Fruit fly (Drosophila melanogaster) whole organism, embryonic: ENCODE results near the gene CG16710.

Experiments
- Abd-B ChIP-seq: fragments of 200-800 bp; sonication (Bioruptor generic); optimal IDR thresholded peaks from 2 replicates; lab custom pipeline; 2018; ENCODE audit warnings: missing biosample characterization, mild to moderate bottlenecking, missing genetic modification characterization, moderate library complexity
- Atf-2 ChIP-seq: fragments of 200-800 bp; sonication (Bioruptor generic); optimal IDR thresholded peaks from 2 replicates; lab custom pipeline; 2016; ENCODE audit warnings: missing biosample characterization, missing genetic modification characterization
- CG11456 ChIP-seq: fragments of 200-800 bp; sonication (Bioruptor generic); IDR thresholded peaks from 3 replicates; pipeline ENCODE4 v1.3.6; 2022; ENCODE audit warnings: missing biosample characterization, missing genetic modification characterization
- CG14965 ChIP-seq: fragments of 200-800 bp; sonication (Bioruptor generic); optimal IDR thresholded peaks from 2 replicates; lab custom pipeline; 2016; ENCODE audit warnings: missing biosample characterization, missing genetic modification characterization, borderline replicate concordance
- CG15269 ChIP-seq: fragments of 200-800 bp; sonication (Bioruptor generic); optimal IDR thresholded peaks from 2 replicates; lab custom pipeline; 2018; ENCODE audit warnings: missing biosample characterization, mild to moderate bottlenecking, missing genetic modification characterization, moderate library complexity
- CG1602 ChIP-seq: fragments of 200-800 bp; sonication (Bioruptor generic); optimal IDR thresholded peaks from 3 replicates; lab custom pipeline; 2016; ENCODE audit warnings: missing biosample characterization, missing genetic modification characterization
- CG17802 ChIP-seq: fragments of 200-800 bp; sonication (Bioruptor generic); optimal IDR thresholded peaks from 2 replicates; lab custom pipeline; 2018; ENCODE audit warnings: missing biosample characterization, mild to moderate bottlenecking, missing genetic modification characterization, moderate library complexity
- CG17829 ChIP-seq: fragments of 200-800 bp; optimal IDR thresholded peaks from 2 replicates; lab custom pipeline; 2019; ENCODE audit warnings: missing biosample characterization, mild to moderate bottlenecking, missing genetic modification characterization, moderate library complexity
- CG34422 ChIP-seq: fragments of 200-800 bp; sonication (Bioruptor generic); IDR thresholded peaks from 3 replicates; pipeline ENCODE4 v1.3.6; 2022; ENCODE audit warnings: missing biosample characterization, missing genetic modification characterization
- CG5953 ChIP-seq: fragments of 200-800 bp; sonication (Bioruptor generic); IDR thresholded peaks from 2 replicates; pipeline ENCODE4 v1.3.6; 2022; ENCODE audit warnings: missing biosample characterization, missing genetic modification characterization
- CkIIα-i1 ChIP-seq: fragments of 200-800 bp; sonication (Bioruptor generic); IDR thresholded peaks from 2 replicates; pipeline ENCODE4 v1.3.6; 2022; ENCODE audit warnings: missing biosample characterization, missing genetic modification characterization
- CoRest ChIP-seq: fragments of 200-800 bp; sonication (Bioruptor generic); optimal IDR thresholded peaks from 3 replicates; lab custom pipeline; 2018; ENCODE audit warnings: missing biosample characterization, mild to moderate bottlenecking, missing genetic modification characterization, moderate library complexity
- CrebB ChIP-seq: fragments of 200-800 bp; sonication (Bioruptor generic); optimal IDR thresholded peaks from 3 replicates; lab custom pipeline; 2018; ENCODE audit warnings: missing biosample characterization, mild to moderate bottlenecking, missing genetic modification characterization
- Dbx ChIP-seq: fragments of 200-800 bp; sonication (Bioruptor generic); IDR thresholded peaks from 3 replicates; pipeline ENCODE4 v1.3.6; 2022; ENCODE audit warnings: missing biosample characterization, missing genetic modification characterization
- Dp ChIP-seq: fragments of 200-800 bp; sonication (Bioruptor generic); optimal IDR thresholded peaks from 2 replicates; lab custom pipeline; 2018; ENCODE audit warnings: missing biosample characterization, mild to moderate bottlenecking, missing genetic modification characterization, moderate library complexity
- ERR ChIP-seq: fragments of 200-800 bp; sonication (Bioruptor generic); optimal IDR thresholded peaks from 2 replicates; lab custom pipeline; 2016; ENCODE audit warnings: missing biosample characterization, missing genetic modification characterization
- Fer1 ChIP-seq: fragments of 200-800 bp; sonication (Bioruptor generic); optimal IDR thresholded peaks from 2 replicates; lab custom pipeline; 2017; ENCODE audit warnings: missing biosample characterization, mild to moderate bottlenecking, missing genetic modification characterization
- GATAe ChIP-seq: fragments of 200-800 bp; sonication (Bioruptor generic); conservative IDR thresholded peaks from 2 replicates; pipeline ENCODE4 v1.3.6; 2022; ENCODE audit warnings: missing biosample characterization, missing genetic modification characterization
- Gsc ChIP-seq: fragments of 200-800 bp; sonication (Bioruptor generic); IDR thresholded peaks from 2 replicates; pipeline ENCODE4 v1.3.6; 2022; ENCODE audit warnings: missing biosample characterization, missing genetic modification characterization
- HLH3B ChIP-seq: fragments of 200-800 bp; sonication (Bioruptor generic); IDR thresholded peaks from 2 replicates; pipeline ENCODE4 v1.3.6; 2022; ENCODE audit warnings: missing biosample characterization, missing genetic modification characterization
- HLH4C ChIP-seq: fragments of 200-800 bp; sonication (Bioruptor generic); IDR thresholded peaks from 3 replicates; pipeline ENCODE4 v1.3.6; 2022; ENCODE audit warnings: missing biosample characterization, missing genetic modification characterization; ENCODE audit not compliant: partially characterized antibody
- Mad ChIP-seq: fragments of 200-800 bp; sonication (Bioruptor generic); optimal IDR thresholded peaks from 2 replicates; lab custom pipeline; 2016; ENCODE audit warnings: missing biosample characterization, missing genetic modification characterization
- Mes4 ChIP-seq: fragments of 200-800 bp; sonication (Bioruptor generic); optimal IDR thresholded peaks from 2 replicates; lab custom pipeline; 2016; ENCODE audit warnings: missing biosample characterization, missing genetic modification characterization
- Neu2 ChIP-seq: fragments of 200-800 bp; sonication (Bioruptor generic); optimal IDR thresholded peaks from 3 replicates; lab custom pipeline; 2016; ENCODE audit warnings: missing biosample characterization, missing genetic modification characterization, borderline replicate concordance
- NfI ChIP-seq: fragments of 200-800 bp; sonication (Bioruptor generic); optimal IDR thresholded peaks from 3 replicates; lab custom pipeline; 2018; ENCODE audit warnings: missing biosample characterization, mild to moderate bottlenecking, missing genetic modification characterization, moderate library complexity
- Oli ChIP-seq: fragments of 200-800 bp; sonication (Bioruptor generic); optimal IDR thresholded peaks from 2 replicates; lab custom pipeline; 2018; ENCODE audit warnings: missing biosample characterization, mild to moderate bottlenecking, missing genetic modification characterization, moderate library complexity
- Ravus ChIP-seq: fragments of 200-800 bp; sonication (Bioruptor generic); IDR thresholded peaks from 2 replicates; pipeline ENCODE4 v1.3.6; 2022; ENCODE audit warnings: missing biosample characterization, missing genetic modification characterization
- Six4 ChIP-seq: fragments of 200-800 bp; sonication (Bioruptor generic); optimal IDR thresholded peaks from 2 replicates; lab custom pipeline; 2016; ENCODE audit warnings: missing biosample characterization, missing genetic modification characterization
- Xbp1 ChIP-seq: fragments of 200-800 bp; sonication (Bioruptor generic); optimal IDR thresholded peaks from 3 replicates; lab custom pipeline; 2016; ENCODE audit warnings: missing biosample characterization, mild to moderate bottlenecking, missing genetic modification characterization
- abd-A ChIP-seq: fragments of 200-800 bp; sonication (Bioruptor generic); optimal IDR thresholded peaks from 3 replicates; lab custom pipeline; 2019; ENCODE audit warnings: missing biosample characterization, mild to moderate bottlenecking, missing genetic modification characterization, moderate library complexity
- ase ChIP-seq: fragments of 200-800 bp; sonication (Bioruptor generic); IDR thresholded peaks from 3 replicates; pipeline ENCODE4 v1.3.6; 2022; ENCODE audit warnings: missing biosample characterization, missing genetic modification characterization
- ash1 ChIP-seq: fragments of 200-800 bp; sonication (Bioruptor generic); optimal IDR thresholded peaks from 2 replicates; lab custom pipeline; 2018; ENCODE audit warnings: missing biosample characterization, mild to moderate bottlenecking, missing genetic modification characterization
- bigmax ChIP-seq: fragments of 200-800 bp; sonication (Bioruptor generic); optimal IDR thresholded peaks from 2 replicates; lab custom pipeline; 2018; ENCODE audit warnings: missing biosample characterization, mild to moderate bottlenecking, missing genetic modification characterization
- croc ChIP-seq: fragments of 200-800 bp; sonication (Bioruptor generic); conservative IDR thresholded peaks from 3 replicates; pipeline ENCODE4 v1.3.6; 2022; ENCODE audit warnings: missing biosample characterization, missing genetic modification characterization
- dan ChIP-seq: fragments of 200-800 bp; sonication (Bioruptor generic); IDR thresholded peaks from 2 replicates; pipeline ENCODE4 v1.3.6; 2022; ENCODE audit warnings: missing biosample characterization, missing genetic modification characterization
- fu2 ChIP-seq: fragments of 200-800 bp; sonication (Bioruptor generic); optimal IDR thresholded peaks from 2 replicates; lab custom pipeline; 2016; ENCODE audit warnings: missing biosample characterization, missing genetic modification characterization
- gem ChIP-seq: fragments of 200-800 bp; sonication (Bioruptor generic); optimal IDR thresholded peaks from 2 replicates; lab custom pipeline; 2019; ENCODE audit warnings: missing biosample characterization, mild to moderate bottlenecking, missing genetic modification characterization, moderate library complexity
- grn ChIP-seq: fragments of 200-800 bp; sonication (Bioruptor generic); optimal IDR thresholded peaks from 3 replicates; lab custom pipeline; 2017; ENCODE audit warnings: missing biosample characterization, missing genetic modification characterization
- hkb ChIP-seq, 2 experiments: fragments of 200-800 bp in 1 of 2; fragments of >200 bp in 1 of 2; sonication (Bioruptor generic) in 1 of 2; IDR thresholded peaks in 1 of 2; optimal IDR thresholded peaks in 1 of 2; 2 replicates each; pipeline versions ENCODE4 v1.3.6 to Lab custom; 2017 to 2022; ENCODE audit warnings: missing biosample characterization in 1 of 2, missing genetic modification characterization in 1 of 2
- insv ChIP-seq, 2 experiments: fragments of 200-800 bp; sonication (Bioruptor generic); optimal IDR thresholded peaks; 3 replicates each; lab custom pipeline; 2016 to 2018; ENCODE audit warnings: missing biosample characterization in 2 of 2, missing genetic modification characterization in 2 of 2
- lmd ChIP-seq: fragments of 200-800 bp; sonication (Bioruptor generic); IDR thresholded peaks from 2 replicates; pipeline ENCODE4 v1.3.6; 2022; ENCODE audit warnings: missing biosample characterization, missing genetic modification characterization
- lola ChIP-seq, 3 experiments: fragments of >200 bp in 2 of 3; fragments of 200-800 bp in 1 of 3; sonication (Bioruptor generic) in 1 of 3; optimal IDR thresholded peaks; 2 replicates each; lab custom pipeline; 2017 to 2019; ENCODE audit warnings: missing biosample characterization in 3 of 3, missing genetic modification characterization in 3 of 3, mild to moderate bottlenecking in 1 of 3, moderate library complexity in 1 of 3
- lov ChIP-seq, 2 experiments: fragments of 200-800 bp in 1 of 2; fragments of >200 bp in 1 of 2; sonication (Bioruptor generic) in 1 of 2; IDR thresholded peaks in 1 of 2; optimal IDR thresholded peaks in 1 of 2; 2 replicates in 1 of 2; 3 replicates in 1 of 2; pipeline versions ENCODE4 v1.3.6 to Lab custom; 2017 to 2022; ENCODE audit warnings: missing biosample characterization in 1 of 2, missing genetic modification characterization in 1 of 2
- nau ChIP-seq: fragments of 200-800 bp; sonication (Bioruptor generic); optimal IDR thresholded peaks from 3 replicates; lab custom pipeline; 2017; ENCODE audit warnings: missing biosample characterization, mild to moderate bottlenecking, missing genetic modification characterization, missing genetic modification reagents
- nmo ChIP-seq: fragments of 200-800 bp; sonication (Bioruptor generic); optimal IDR thresholded peaks from 2 replicates; lab custom pipeline; 2018; ENCODE audit warnings: missing biosample characterization, mild to moderate bottlenecking, missing genetic modification characterization, moderate library complexity
- sc ChIP-seq, 3 experiments: fragments of >200 bp in 2 of 3; fragments of 200-800 bp in 1 of 3; sonication (Bioruptor generic) in 1 of 3; optimal IDR thresholded peaks; 2 replicates in 2 of 3; 3 replicates in 1 of 3; lab custom pipeline; 2017; ENCODE audit warnings: mild to moderate bottlenecking in 1 of 3, missing biosample characterization in 1 of 3, missing genetic modification characterization in 1 of 3, missing genetic modification reagents in 1 of 3
- wor ChIP-seq: fragments of 200-800 bp; sonication (Bioruptor generic); IDR thresholded peaks from 2 replicates; pipeline ENCODE4 v1.3.6; 2022; ENCODE audit warnings: missing biosample characterization, missing genetic modification characterization
- zf30C ChIP-seq: fragments of 200-800 bp; sonication (Bioruptor generic); optimal IDR thresholded peaks from 3 replicates; lab custom pipeline; 2018; ENCODE audit warnings: missing biosample characterization, mild to moderate bottlenecking, missing genetic modification characterization

The CG16710 gene

dm6 chr3R:23726740-23727139 is 44.4 kb downstream of the CG16710 start (continued):
- TF ChIP-seq Xbp1 (GFP tag; lab: Kevin White, UChicago) (peak; percentile 71), lmd (GFP tag; lab: Robert Waterston, UW) (peak; percentile 79), CoRest (tag; lab: Kevin White, UChicago) (peak; percentile 81), lov (optimal IDR thresholded peaks at IDR 0.05; lab: Kevin White, UChicago) (no peak), lov (GFP tag; IDR thresholded peaks at IDR 0.05; lab: Robert Waterston, UW) (no peak), Neu2 (GFP tag; lab: Kevin White, UChicago) (no peak), insv (GFP tag; optimal IDR thresholded peaks at IDR 0.05; lab: Kevin White, UChicago) (no peak), zf30C (GFP tag; lab: Kevin White, UChicago) (no peak), Fer1 (GFP tag; lab: Kevin White, UChicago) (peak; percentile 90), CrebB (tag; lab: Kevin White, UChicago) (peak; percentile 66), fu2 (GFP tag; lab: Kevin White, UChicago) (peak; percentile 65), ash1 (GFP tag; lab: Kevin White, UChicago) (peak; percentile 41), CG11456 (GFP tag; lab: Robert Waterston, UW) (peak; percentile 75; the same call in 2 of the 3 replicates), CG17829 (tag; lab: Kevin White, UChicago) (peak; percentile 75), NfI (GFP tag; lab: Kevin White, UChicago) (peak; percentile 65), abd-A (peak; percentile 5), lola (GFP tag; optimal IDR thresholded peaks at IDR 0.05; lab: Kevin White, UChicago) (no peak), bigmax (GFP tag; lab: Kevin White, UChicago) (no peak), Mad (GFP tag; lab: Kevin White, UChicago) (peak; percentile 49), GATAe (GFP tag; lab: Robert Waterston, UW) (peak; percentile 74), HLH3B (GFP tag; lab: Robert Waterston, UW) (peak; percentile 79), wor (GFP tag; lab: Robert Waterston, UW) (0 out of 2 replicates have a peak, but pooled peaks have one; percentile 34), ERR (GFP tag; lab: Kevin White, UChicago) (peak; percentile 47), dan (no peak), CG15269 (peak; percentile 84), Dp (GFP tag; lab: Kevin White, UChicago) (no peak), CG17802 (peak; percentile 5), gem (tag; lab: Kevin White, UChicago) (peak; percentile 88), ase (no peak; the same call in 2 of the 3 replicates), CkIIα-i1 (GFP tag; lab: Robert Waterston, UW) (no peak), HLH4C (GFP tag; lab: Robert Waterston, UW) (no peak), hkb (optimal IDR thresholded peaks at IDR 0.05; lab: Kevin White, UChicago) (no peak), hkb (GFP tag; IDR thresholded peaks at IDR 0.05; lab: Robert Waterston, UW) (peak; percentile 89), CG14965 (GFP tag; lab: Kevin White, UChicago) (no peak), Atf-2 (peak; percentile 29), CG5953 (GFP tag; lab: Robert Waterston, UW) (no peak; the same call in 1 of the 2 replicates), Ravus (GFP tag; lab: Robert Waterston, UW) (peak; percentile 55), Dbx (peak; percentile 92), Abd-B (peak; percentile 58), CG1602 (GFP tag; lab: Kevin White, UChicago) (peak; percentile 59), Mes4 (GFP tag; lab: Kevin White, UChicago) (peak; percentile 16), nau (peak; percentile 60), croc (GFP tag; lab: Robert Waterston, UW) (peak; percentile 28; the same call in 2 of the 3 replicates), nmo (GFP tag; lab: Kevin White, UChicago) (peak; percentile 71), sc (optimal IDR thresholded peaks at IDR 0.05; lab: Kevin White, UChicago) (no peak), sc (GFP tag; optimal IDR thresholded peaks at IDR 0.05; lab: Kevin White, UChicago) (no peak), Gsc (GFP tag; lab: Robert Waterston, UW) (no peak), Oli (peak; percentile 76), Six4 (GFP tag; lab: Kevin White, UChicago) (peak; percentile 48), CG34422 (GFP tag; lab: Robert Waterston, UW) (no peak; the same call in 2 of the 3 replicates), grn (GFP tag; lab: Kevin White, UChicago) (no peak)
